Worm (Caenorhabditis elegans) whole organism, L3 larva: ENCODE measurements around the gene ttr-41.
A peak's percentile ranks its signal among the peaks of the same experiment; 100 is the strongest.

Source experiments
- R02D3.7 ChIP-seq: fragments of 150-350 bp; optimal IDR thresholded peaks from 2 replicates; lab custom pipeline; 2014; ENCODE audit warnings: missing biosample characterization, missing genetic modification characterization
- ama-1 ChIP-seq: fragments of 150-350 bp; optimal IDR thresholded peaks from 2 replicates; lab custom pipeline; 2018
- ceh-28 ChIP-seq: fragments of 150-350 bp; optimal IDR thresholded peaks from 2 replicates; lab custom pipeline; 2014; ENCODE audit warnings: missing biosample characterization, missing genetic modification reagents, missing genetic modification characterization
- daf-12 ChIP-seq: fragments of 150-350 bp; optimal IDR thresholded peaks from 2 replicates; lab custom pipeline; 2014; ENCODE audit warnings: missing biosample characterization, missing genetic modification reagents, missing genetic modification characterization
- eor-1 ChIP-seq, 2 experiments: fragments of 150-350 bp; optimal IDR thresholded peaks; 2 replicates each; lab custom pipeline; 2014 to 2018; ENCODE audit warnings: missing biosample characterization in 2 of 2, missing genetic modification characterization in 2 of 2
- fkh-2 ChIP-seq: fragments of 150-350 bp; optimal IDR thresholded peaks from 2 replicates; lab custom pipeline; 2014; ENCODE audit warnings: missing biosample characterization, missing genetic modification reagents, missing genetic modification characterization
- fos-1 ChIP-seq: fragments of 150-350 bp; optimal IDR thresholded peaks from 2 replicates; lab custom pipeline; 2014; ENCODE audit warnings: missing biosample characterization, missing genetic modification characterization
- hmg-11 ChIP-seq: sonication (generic microtip); optimal IDR thresholded peaks from 2 replicates; lab custom pipeline; 2016; ENCODE audit warnings: missing genetic modification characterization, missing compliant biosample characterization
- jun-1 ChIP-seq: fragments of 150-350 bp; optimal IDR thresholded peaks from 2 replicates; lab custom pipeline; 2014; ENCODE audit warnings: missing biosample characterization, missing genetic modification reagents, missing genetic modification characterization
- lin-15B ChIP-seq: fragments of 150-350 bp; optimal IDR thresholded peaks from 2 replicates; lab custom pipeline; 2014; ENCODE audit warnings: missing biosample characterization, missing genetic modification characterization
- lin-39 ChIP-seq: fragments of 150-350 bp; optimal IDR thresholded peaks from 2 replicates; lab custom pipeline; 2018; ENCODE audit warnings: missing biosample characterization, missing genetic modification reagents, missing genetic modification characterization
- mml-1 ChIP-seq: fragments of 150-350 bp; sonication (generic microtip); optimal IDR thresholded peaks from 3 replicates; lab custom pipeline; 2014; ENCODE audit warnings: missing biosample characterization, missing genetic modification characterization
- nhr-11 ChIP-seq: fragments of 150-350 bp; optimal IDR thresholded peaks from 2 replicates; lab custom pipeline; 2014; ENCODE audit warnings: missing biosample characterization, missing genetic modification characterization
- nhr-12 ChIP-seq: fragments of 150-350 bp; optimal IDR thresholded peaks from 2 replicates; lab custom pipeline; 2014; ENCODE audit warnings: missing biosample characterization, missing genetic modification characterization
- nhr-23 ChIP-seq: fragments of 150-350 bp; optimal IDR thresholded peaks from 2 replicates; lab custom pipeline; 2014; ENCODE audit warnings: missing biosample characterization, missing genetic modification reagents, missing genetic modification characterization
- nhr-237 ChIP-seq: fragments of 150-350 bp; optimal IDR thresholded peaks from 2 replicates; lab custom pipeline; 2014; ENCODE audit warnings: missing biosample characterization, missing genetic modification characterization
- nhr-25 ChIP-seq: sonication (generic microtip); optimal IDR thresholded peaks from 2 replicates; lab custom pipeline; 2017; ENCODE audit warnings: missing biosample characterization, missing genetic modification characterization
- nhr-28 ChIP-seq: fragments of 150-350 bp; optimal IDR thresholded peaks from 2 replicates; lab custom pipeline; 2014; ENCODE audit warnings: missing biosample characterization, missing genetic modification characterization
- nhr-67 ChIP-seq: fragments of 150-350 bp; optimal IDR thresholded peaks from 2 replicates; lab custom pipeline; 2014; ENCODE audit warnings: missing biosample characterization, missing genetic modification characterization
- nhr-76 ChIP-seq: fragments of 150-350 bp; sonication (generic microtip); optimal IDR thresholded peaks from 5 replicates; lab custom pipeline; 2014; ENCODE audit warnings: missing biosample characterization, missing genetic modification characterization
- nhr-77 ChIP-seq: fragments of 150-350 bp; optimal IDR thresholded peaks from 2 replicates; lab custom pipeline; 2014; ENCODE audit warnings: missing biosample characterization, missing genetic modification characterization
- pha-4 ChIP-seq: fragments of 150-350 bp; optimal IDR thresholded peaks from 2 replicates; lab custom pipeline; 2014; ENCODE audit warnings: missing biosample characterization, missing genetic modification reagents, missing genetic modification characterization
- sea-2 ChIP-seq: fragments of 150-350 bp; sonication (generic microtip); optimal IDR thresholded peaks from 4 replicates; lab custom pipeline; 2014; ENCODE audit warnings: missing biosample characterization, missing genetic modification reagents, missing genetic modification characterization
- skn-1 ChIP-seq: fragments of 150-350 bp; optimal IDR thresholded peaks from 2 replicates; lab custom pipeline; 2014; ENCODE audit warnings: missing biosample characterization, missing genetic modification characterization
- snpc-4 ChIP-seq: fragments of 150-350 bp; optimal IDR thresholded peaks from 2 replicates; lab custom pipeline; 2014; ENCODE audit warnings: missing biosample characterization, missing genetic modification characterization
- tbx-2 ChIP-seq: sonication (generic microtip); optimal IDR thresholded peaks from 2 replicates; lab custom pipeline; 2016; ENCODE audit warnings: mild to moderate bottlenecking, missing genetic modification characterization, missing compliant biosample characterization
- unc-39 ChIP-seq: sonication (generic microtip); optimal IDR thresholded peaks from 4 replicates; lab custom pipeline; 2017; ENCODE audit warnings: missing biosample characterization, missing genetic modification characterization
- unc-62 ChIP-seq: fragments of 150-350 bp; sonication (generic microtip); optimal IDR thresholded peaks from 4 replicates; lab custom pipeline; 2014; ENCODE audit warnings: missing biosample characterization, missing genetic modification reagents, missing genetic modification characterization
- zag-1 ChIP-seq: fragments of 150-350 bp; optimal IDR thresholded peaks from 2 replicates; lab custom pipeline; 2014; ENCODE audit warnings: missing biosample characterization, missing genetic modification characterization
- ztf-11 ChIP-seq: fragments of 150-350 bp; optimal IDR thresholded peaks from 2 replicates; lab custom pipeline; 2014; ENCODE audit warnings: missing biosample characterization, missing genetic modification characterization

ttr-41 gene

ce11 chrII:4739984-4740462, 12.4 kb upstream of the ttr-41 start, which contains the start of gene eas-1 (continued):
- TF ChIP-seq fos-1 (tag; lab: Kevin White, UChicago) = no peak
- TF ChIP-seq jun-1 (tag; lab: Kevin White, UChicago) = peak; percentile 57
- TF ChIP-seq nhr-12 (tag; lab: Kevin White, UChicago) = no peak
- TF ChIP-seq nhr-77 = no peak
- TF ChIP-seq eor-1 (tag; optimal IDR thresholded peaks at IDR 0.05; lab: Kevin White, UChicago) = no peak
- TF ChIP-seq lin-39 = peak; percentile 52
- no peak for TF ChIP-seq fkh-2 (tag; lab: Kevin White, UChicago)
- no peak for TF ChIP-seq daf-12 (tag; lab: Kevin White, UChicago)
- TF ChIP-seq ceh-28 (tag; lab: Kevin White, UChicago) = peak; percentile 35
- TF ChIP-seq tbx-2 (tag; lab: Kevin White, UChicago) = peak; percentile 3
- no peak for TF ChIP-seq nhr-67 (tag; lab: Kevin White, UChicago)

ce11 chrII:4737348-4737747, 9.7 kb upstream of the ttr-41 start, which contains the start of gene ctsa-1.1:
ctsa-1.1 (plus strand) TSS chrII:4737648.
- TF ChIP-seq eor-1 (tag; optimal IDR thresholded peaks at IDR 0.05; lab: Kevin White, UChicago) (no peak), nhr-12 (tag; lab: Kevin White, UChicago) (no peak)

ce11 chrII:4736585-4736984, 8.9 kb upstream of the ttr-41 start:
- no peak for TF ChIP-seq pha-4 (tag; lab: Kevin White, UChicago)
- no peak for TF ChIP-seq hmg-11
- no peak for TF ChIP-seq nhr-77
- no peak for TF ChIP-seq nhr-67 (tag; lab: Kevin White, UChicago)
- TF ChIP-seq skn-1 (tag; lab: Kevin White, UChicago) = no peak
- TF ChIP-seq mml-1 (tag; lab: Kevin White, UChicago) = no peak
- TF ChIP-seq eor-1 (tag; optimal IDR thresholded peaks at IDR 0.05; lab: Kevin White, UChicago) = no peak
- TF ChIP-seq tbx-2 (tag; lab: Kevin White, UChicago) = no peak
- no peak for TF ChIP-seq lin-39
- no peak for TF ChIP-seq ztf-11
- no peak for TF ChIP-seq snpc-4 (tag; lab: Kevin White, UChicago)
- no peak for TF ChIP-seq lin-15B (tag; lab: Kevin White, UChicago)
- TF ChIP-seq zag-1 (tag; lab: Kevin White, UChicago) = no peak
- no peak for TF ChIP-seq nhr-76 (tag; lab: Kevin White, UChicago)
- no peak for TF ChIP-seq R02D3.7 (tag; lab: Kevin White, UChicago)

- no peak for TF ChIP-seq nhr-12 (tag; lab: Kevin White, UChicago)
- peak; percentile 35 for TF ChIP-seq nhr-23 (tag; lab: Kevin White, UChicago)
- TF ChIP-seq nhr-25 (tag; lab: Kevin White, UChicago) = peak; percentile 56
- TF ChIP-seq sea-2 (GFP tag; lab: Kevin White, UChicago) = no peak
- no peak for TF ChIP-seq nhr-237 (tag; lab: Kevin White, UChicago)
- TF ChIP-seq ama-1 (lab: Kevin White, UChicago) = no peak
Observed at ce11 chrII:4734477-4734876, 6.8 kb upstream of the ttr-41 start.

ce11 chrII:4733848-4734247, 6.2 kb upstream of the ttr-41 start, which contains the start of gene F41C3.11:
F41C3.11 (minus strand) TSS chrII:4733948.
- TF ChIP-seq R02D3.7 (tag; lab: Kevin White, UChicago) (no peak), unc-62 (GFP tag; lab: Kevin White, UChicago) (no peak), ztf-11 (no peak), nhr-23 (tag; lab: Kevin White, UChicago) (no peak), nhr-28 (no peak), unc-39 (tag; lab: Kevin White, UChicago) (no peak), lin-15B (tag; lab: Kevin White, UChicago) (no peak), ceh-28 (tag; lab: Kevin White, UChicago) (no peak), mml-1 (tag; lab: Kevin White, UChicago) (no peak), eor-1 (tag; optimal IDR thresholded peaks at IDR 0.05; lab: Kevin White, UChicago) (no peak), ama-1 (lab: Kevin White, UChicago) (no peak), jun-1 (tag; lab: Kevin White, UChicago) (no peak)

- no peak for TF ChIP-seq daf-12 (tag; lab: Kevin White, UChicago)
- TF ChIP-seq unc-62 (GFP tag; lab: Kevin White, UChicago) = no peak
- TF ChIP-seq nhr-76 (tag; lab: Kevin White, UChicago) = no peak
- TF ChIP-seq hmg-11 = no peak
- no peak for TF ChIP-seq nhr-67 (tag; lab: Kevin White, UChicago)
- no peak for TF ChIP-seq ceh-28 (tag; lab: Kevin White, UChicago)
- no peak for TF ChIP-seq lin-15B (tag; lab: Kevin White, UChicago)
- no peak for TF ChIP-seq nhr-11 (tag; lab: Kevin White, UChicago)
- no peak for TF ChIP-seq pha-4 (tag; lab: Kevin White, UChicago)
- no peak for TF ChIP-seq R02D3.7 (tag; lab: Kevin White, UChicago)
- TF ChIP-seq eor-1 (tag; optimal IDR thresholded peaks at IDR 0.05; lab: Kevin White, UChicago) = no peak
- TF ChIP-seq nhr-237 (tag; lab: Kevin White, UChicago) = no peak
- no peak for TF ChIP-seq zag-1 (tag; lab: Kevin White, UChicago)
Observed at ce11 chrII:4729733-4730132, 2.1 kb upstream of the ttr-41 start, which contains the start of gene F41C3.7. F41C3.7 (plus strand) TSS chrII:4730033.
